Fruit fly (Drosophila melanogaster) whole organism, embryonic: ENCODE results near the gene CG6847.
A peak's percentile ranks its signal among the peaks of the same experiment; 100 is the strongest.

ENCODE experiments used
- CG10274 ChIP-seq: fragments of 200-800 bp; sonication (Bioruptor generic); optimal IDR thresholded peaks from 3 replicates; lab custom pipeline; 2017; ENCODE audit warnings: missing biosample characterization, mild to moderate bottlenecking, missing genetic modification characterization
- CG10431 ChIP-seq: fragments of 200-800 bp; sonication (Bioruptor generic); optimal IDR thresholded peaks from 3 replicates; lab custom pipeline; 2018; ENCODE audit warnings: missing biosample characterization, mild to moderate bottlenecking, missing genetic modification characterization
- CG10565 ChIP-seq: fragments of 200-800 bp; sonication (Bioruptor generic); optimal IDR thresholded peaks from 3 replicates; lab custom pipeline; 2016; ENCODE audit warnings: missing biosample characterization, mild to moderate bottlenecking, missing genetic modification characterization
- CG10979 ChIP-seq: fragments of 200-800 bp; sonication (Bioruptor generic); optimal IDR thresholded peaks from 2 replicates; lab custom pipeline; 2018; ENCODE audit warnings: missing biosample characterization, mild to moderate bottlenecking, missing genetic modification characterization, moderate library complexity
- CG12236 ChIP-seq: fragments of 200-800 bp; sonication (Bioruptor generic); optimal IDR thresholded peaks from 2 replicates; lab custom pipeline; 2016; ENCODE audit warnings: missing biosample characterization, missing genetic modification characterization
- CG12299 ChIP-seq: fragments of 200-800 bp; sonication (Bioruptor generic); optimal IDR thresholded peaks from 2 replicates; lab custom pipeline; 2018; ENCODE audit warnings: missing biosample characterization, mild to moderate bottlenecking, missing genetic modification characterization
- CG12769 ChIP-seq: fragments of 200-800 bp; sonication (Bioruptor generic); optimal IDR thresholded peaks from 2 replicates; lab custom pipeline; 2019; ENCODE audit warnings: missing biosample characterization, mild to moderate bottlenecking, missing genetic modification characterization, moderate library complexity
- CG13296 ChIP-seq: fragments of 200-800 bp; sonication (Bioruptor generic); optimal IDR thresholded peaks from 3 replicates; lab custom pipeline; 2018; ENCODE audit warnings: missing biosample characterization, mild to moderate bottlenecking, missing genetic modification characterization
- CG13894 ChIP-seq: fragments of 200-800 bp; sonication (Bioruptor generic); optimal IDR thresholded peaks from 3 replicates; lab custom pipeline; 2018; ENCODE audit warnings: missing biosample characterization, mild to moderate bottlenecking, missing genetic modification characterization, moderate library complexity
- CG14050 ChIP-seq: fragments of 200-800 bp; sonication (Bioruptor generic); IDR thresholded peaks from 3 replicates; pipeline ENCODE4 v1.3.6; 2022; ENCODE audit warnings: missing biosample characterization, missing genetic modification characterization
- CG14710 ChIP-seq: fragments of 200-800 bp; sonication (Bioruptor generic); optimal IDR thresholded peaks from 3 replicates; lab custom pipeline; 2019; ENCODE audit warnings: missing biosample characterization, mild to moderate bottlenecking, missing genetic modification characterization, moderate library complexity
- CG16779 ChIP-seq: fragments of 200-800 bp; sonication (Bioruptor generic); IDR thresholded peaks from 2 replicates; pipeline ENCODE4 v1.3.6; 2022; ENCODE audit warnings: missing biosample characterization, missing genetic modification characterization
- CG17186 ChIP-seq: fragments of 200-800 bp; sonication (Bioruptor generic); optimal IDR thresholded peaks from 3 replicates; lab custom pipeline; 2017; ENCODE audit warnings: missing biosample characterization, missing genetic modification reagents, missing genetic modification characterization
- CG17361 ChIP-seq: fragments of 200-800 bp; sonication (Bioruptor generic); IDR thresholded peaks from 3 replicates; pipeline ENCODE4 v1.3.6; 2022; ENCODE audit warnings: missing biosample characterization, missing genetic modification characterization
- CG17829 ChIP-seq: fragments of 200-800 bp; optimal IDR thresholded peaks from 2 replicates; lab custom pipeline; 2019; ENCODE audit warnings: missing biosample characterization, mild to moderate bottlenecking, missing genetic modification characterization, moderate library complexity
- CG18599 ChIP-seq: fragments of 200-800 bp; sonication (Bioruptor generic); optimal IDR thresholded peaks from 3 replicates; lab custom pipeline; 2017; ENCODE audit warnings: missing biosample characterization, missing genetic modification characterization, mild to moderate bottlenecking, moderate library complexity, missing genetic modification reagents
- CG18619 ChIP-seq: fragments of 200-800 bp; sonication (Bioruptor generic); optimal IDR thresholded peaks from 3 replicates; lab custom pipeline; 2017; ENCODE audit warnings: missing biosample characterization, mild to moderate bottlenecking, missing genetic modification characterization
- CG2202 ChIP-seq: fragments of 200-800 bp; sonication (Bioruptor generic); optimal IDR thresholded peaks from 2 replicates; lab custom pipeline; 2018; ENCODE audit warnings: missing biosample characterization, mild to moderate bottlenecking, missing genetic modification characterization
- CG2712 ChIP-seq: fragments of 200-800 bp; optimal IDR thresholded peaks from 3 replicates; lab custom pipeline; 2019; ENCODE audit warnings: missing biosample characterization, mild to moderate bottlenecking, missing genetic modification characterization, moderate library complexity
- CG3163 ChIP-seq: fragments of 200-800 bp; sonication (Bioruptor generic); optimal IDR thresholded peaks from 3 replicates; lab custom pipeline; 2016; ENCODE audit warnings: missing biosample characterization, missing genetic modification characterization
- CG3281 ChIP-seq: fragments of 200-800 bp; sonication (Bioruptor generic); optimal IDR thresholded peaks from 3 replicates; lab custom pipeline; 2017; ENCODE audit warnings: missing biosample characterization, mild to moderate bottlenecking, missing genetic modification characterization
- CG4854 ChIP-seq: fragments of 200-800 bp; sonication (Bioruptor generic); optimal IDR thresholded peaks from 2 replicates; lab custom pipeline; 2016; ENCODE audit warnings: missing biosample characterization, missing genetic modification characterization, inconsistent platforms
- CG6689 ChIP-seq: fragments of 200-800 bp; sonication (Bioruptor generic); IDR thresholded peaks from 2 replicates; pipeline ENCODE4 v1.3.6; 2022; ENCODE audit warnings: missing biosample characterization, missing genetic modification characterization
- CG7928 ChIP-seq: fragments of 200-800 bp; sonication (Bioruptor generic); optimal IDR thresholded peaks from 2 replicates; lab custom pipeline; 2017; ENCODE audit warnings: missing biosample characterization, mild to moderate bottlenecking, missing genetic modification characterization
- CG8359 ChIP-seq: fragments of 200-800 bp; sonication (Bioruptor generic); optimal IDR thresholded peaks from 2 replicates; lab custom pipeline; 2017; ENCODE audit warnings: missing biosample characterization, mild to moderate bottlenecking, missing genetic modification characterization, borderline replicate concordance
- Chrac-16 ChIP-seq: fragments of 200-800 bp; sonication (Bioruptor generic); optimal IDR thresholded peaks from 3 replicates; lab custom pipeline; 2016; ENCODE audit warnings: missing biosample characterization, missing genetic modification characterization
- D19A ChIP-seq: fragments of 200-800 bp; optimal IDR thresholded peaks from 3 replicates; lab custom pipeline; 2019; ENCODE audit warnings: missing biosample characterization, mild to moderate bottlenecking, missing genetic modification characterization, moderate library complexity
- Dref ChIP-seq: fragments of 200-800 bp; sonication (Bioruptor generic); IDR thresholded peaks from 2 replicates; pipeline ENCODE4 v1.3.6; 2022; ENCODE audit warnings: missing biosample characterization, missing genetic modification characterization
- Ets65A ChIP-seq: fragments of 200-800 bp; sonication (Bioruptor generic); peaks from one replicate; lab custom pipeline; 2016; ENCODE audit warnings: missing biosample characterization, missing genetic modification characterization
- Hr3 ChIP-seq: fragments of 200-800 bp; sonication (Bioruptor generic); optimal IDR thresholded peaks from 3 replicates; lab custom pipeline; 2016; ENCODE audit warnings: missing biosample characterization, missing genetic modification characterization
- Lim3 ChIP-seq: fragments of 200-800 bp; sonication (Bioruptor generic); IDR thresholded peaks from 2 replicates; pipeline ENCODE4 v1.3.6; 2022; ENCODE audit warnings: missing biosample characterization, missing genetic modification characterization
- Meics ChIP-seq: fragments of 200-800 bp; sonication (Bioruptor generic); optimal IDR thresholded peaks from 2 replicates; lab custom pipeline; 2017; ENCODE audit warnings: missing biosample characterization, mild to moderate bottlenecking, missing genetic modification characterization
- Myb ChIP-seq: fragments of 200-800 bp; sonication (Bioruptor generic); optimal IDR thresholded peaks from 2 replicates; lab custom pipeline; 2016; ENCODE audit warnings: missing biosample characterization, missing genetic modification characterization
- NK7.1 ChIP-seq: fragments of 200-800 bp; sonication (Bioruptor generic); optimal IDR thresholded peaks from 3 replicates; lab custom pipeline; 2016; ENCODE audit warnings: missing biosample characterization, missing genetic modification characterization
- Sry-β ChIP-seq: fragments of 200-800 bp; sonication (Bioruptor generic); optimal IDR thresholded peaks from 2 replicates; lab custom pipeline; 2018; ENCODE audit warnings: missing biosample characterization, mild to moderate bottlenecking, missing genetic modification characterization, moderate library complexity
- ci ChIP-seq: fragments of 200-800 bp; sonication (Bioruptor generic); IDR thresholded peaks from 3 replicates; pipeline ENCODE4 v1.3.6; 2022; ENCODE audit warnings: missing biosample characterization, missing genetic modification characterization
- crc ChIP-seq: fragments of 200-800 bp; sonication (Bioruptor generic); optimal IDR thresholded peaks from 2 replicates; lab custom pipeline; 2016; ENCODE audit warnings: missing biosample characterization, missing genetic modification characterization
- dan ChIP-seq: fragments of 200-800 bp; sonication (Bioruptor generic); IDR thresholded peaks from 2 replicates; pipeline ENCODE4 v1.3.6; 2022; ENCODE audit warnings: missing biosample characterization, missing genetic modification characterization
- ewg ChIP-seq: fragments of 200-800 bp; sonication (Bioruptor generic); optimal IDR thresholded peaks from 3 replicates; lab custom pipeline; 2017; ENCODE audit warnings: mild to moderate bottlenecking, missing biosample characterization, missing genetic modification reagents, missing genetic modification characterization
- kni ChIP-seq: fragments of 200-800 bp; sonication (Bioruptor generic); optimal IDR thresholded peaks from 3 replicates; lab custom pipeline; 2017; ENCODE audit warnings: mild to moderate bottlenecking, missing biosample characterization, missing genetic modification reagents, missing genetic modification characterization
- lov ChIP-seq, 2 experiments: fragments of 200-800 bp in 1 of 2; fragments of >200 bp in 1 of 2; sonication (Bioruptor generic) in 1 of 2; IDR thresholded peaks in 1 of 2; optimal IDR thresholded peaks in 1 of 2; 2 replicates in 1 of 2; 3 replicates in 1 of 2; pipeline versions ENCODE4 v1.3.6 to Lab custom; 2017 to 2022; ENCODE audit warnings: missing biosample characterization in 1 of 2, missing genetic modification characterization in 1 of 2
- pfk ChIP-seq: fragments of 200-800 bp; sonication (Bioruptor generic); optimal IDR thresholded peaks from 2 replicates; lab custom pipeline; 2018; ENCODE audit warnings: missing biosample characterization, mild to moderate bottlenecking, missing genetic modification characterization, moderate library complexity
- pum ChIP-seq: fragments of 200-800 bp; sonication (Bioruptor generic); optimal IDR thresholded peaks from 2 replicates; lab custom pipeline; 2016; ENCODE audit warnings: missing biosample characterization, missing genetic modification characterization
- ranshi ChIP-seq: fragments of 200-800 bp; sonication (Bioruptor generic); IDR thresholded peaks from 2 replicates; pipeline ENCODE4 v1.3.6; 2022; ENCODE audit warnings: missing biosample characterization, missing genetic modification characterization
- sd ChIP-seq: fragments of 200-800 bp; sonication (Bioruptor generic); optimal IDR thresholded peaks from 3 replicates; lab custom pipeline; 2018; ENCODE audit warnings: missing biosample characterization, mild to moderate bottlenecking, missing genetic modification characterization, moderate library complexity
- slp2 ChIP-seq: fragments of 200-800 bp; sonication (Bioruptor generic); optimal IDR thresholded peaks from 2 replicates; lab custom pipeline; 2016; ENCODE audit warnings: missing biosample characterization, missing genetic modification characterization
- sqz ChIP-seq: fragments of 200-800 bp; sonication (Bioruptor generic); optimal IDR thresholded peaks from 3 replicates; lab custom pipeline; 2018; ENCODE audit warnings: missing biosample characterization, mild to moderate bottlenecking, missing genetic modification characterization
- ssp ChIP-seq: fragments of 200-800 bp; sonication (Bioruptor generic); IDR thresholded peaks from 2 replicates; pipeline ENCODE4 v1.3.6; 2022; ENCODE audit warnings: missing biosample characterization, missing genetic modification characterization
- tap ChIP-seq: fragments of 200-800 bp; optimal IDR thresholded peaks from 3 replicates; lab custom pipeline; 2019; ENCODE audit warnings: missing biosample characterization, mild to moderate bottlenecking, missing genetic modification characterization, moderate library complexity
- tll ChIP-seq, 2 experiments: fragments of 200-800 bp in 1 of 2; fragments of >200 bp in 1 of 2; sonication (Bioruptor generic) in 1 of 2; optimal IDR thresholded peaks; 2 replicates each; lab custom pipeline; 2017 to 2019; ENCODE audit warnings: missing biosample characterization in 2 of 2, missing genetic modification characterization in 2 of 2, mild to moderate bottlenecking in 1 of 2, moderate library complexity in 1 of 2
- unc-4 ChIP-seq: fragments of 200-800 bp; sonication (Bioruptor generic); IDR thresholded peaks from 2 replicates; pipeline ENCODE4 v1.3.6; 2022; ENCODE audit warnings: missing biosample characterization, missing genetic modification characterization; ENCODE audit not compliant: partially characterized antibody

CG6847 gene

dm6 chrX:17968134-17968533 is 56.9 kb downstream of the CG6847 start (continued):
- TF ChIP-seq CG6689 (0 out of 2 replicates have a peak, but pooled peaks have one; percentile 9), CG16779 (GFP tag; lab: Robert Waterston, UW) (no peak), CG12299 (tag; lab: Kevin White, UChicago) (no peak), D19A (tag; lab: Kevin White, UChicago) (no peak), Dref (GFP tag; lab: Robert Waterston, UW) (no peak), CG4854 (no peak), Myb (GFP tag; lab: Kevin White, UChicago) (no peak), CG17186 (GFP tag; lab: Kevin White, UChicago) (no peak), Sry-β (GFP tag; lab: Kevin White, UChicago) (no peak), ewg (peak; percentile 44), CG17829 (tag; lab: Kevin White, UChicago) (no peak), ssp (no peak), Chrac-16 (GFP tag; lab: Kevin White, UChicago) (no peak), dan (GFP tag; lab: Robert Waterston, UW) (no peak), slp2 (GFP tag; lab: Kevin White, UChicago) (no peak), sd (tag; lab: Kevin White, UChicago) (no peak), CG12769 (tag; lab: Kevin White, UChicago) (no peak), CG10274 (GFP tag; lab: Kevin White, UChicago) (no peak), CG10979 (no peak), CG13894 (tag; lab: Kevin White, UChicago) (no peak), CG18599 (GFP tag; lab: Kevin White, UChicago) (peak; percentile 26), CG10565 (GFP tag; lab: Kevin White, UChicago) (no peak), lov (optimal IDR thresholded peaks at IDR 0.05; lab: Kevin White, UChicago) (no peak), lov (GFP tag; IDR thresholded peaks at IDR 0.05; lab: Robert Waterston, UW) (no peak), CG10431 (GFP tag; lab: Kevin White, UChicago) (no peak), CG12236 (GFP tag; lab: Kevin White, UChicago) (no peak), CG2202 (tag; lab: Kevin White, UChicago) (no peak), CG14710 (tag; lab: Kevin White, UChicago) (no peak), ranshi (GFP tag; lab: Robert Waterston, UW) (no peak), CG3281 (GFP tag; lab: Kevin White, UChicago) (peak; percentile 8), tll (GFP tag; optimal IDR thresholded peaks at IDR 0.05; lab: Kevin White, UChicago) (no peak), Lim3 (GFP tag; lab: Robert Waterston, UW) (no peak), NK7.1 (GFP tag; lab: Kevin White, UChicago) (no peak), CG7928 (GFP tag; lab: Kevin White, UChicago) (no peak), CG13296 (GFP tag; lab: Kevin White, UChicago) (peak; percentile 5), CG3163 (no peak), Hr3 (GFP tag; lab: Kevin White, UChicago) (no peak), ci (peak; percentile 25; the same call in 1 of the 3 replicates), tap (tag; lab: Kevin White, UChicago) (no peak), Meics (peak; percentile 42), CG17361 (GFP tag; lab: Robert Waterston, UW) (no peak), kni (no peak), sqz (GFP tag; lab: Kevin White, UChicago) (no peak), pum (no peak), CG18619 (GFP tag; lab: Kevin White, UChicago) (no peak), CG14050 (GFP tag; lab: Robert Waterston, UW) (no peak), pfk (GFP tag; lab: Kevin White, UChicago) (peak; percentile 74), CG8359 (GFP tag; lab: Kevin White, UChicago) (no peak), unc-4 (GFP tag; lab: Robert Waterston, UW) (no peak), CG2712 (tag; lab: Kevin White, UChicago) (no peak), Ets65A (GFP tag; lab: Kevin White, UChicago) (no peak), crc (no peak)
